Fruit fly (Drosophila melanogaster) whole organism, prepupa: ENCODE results near the gene fne.

Experiments
- Blimp-1 ChIP-seq: fragments of 200-800 bp; sonication (Bioruptor generic); optimal IDR thresholded peaks from 3 replicates; lab custom pipeline; 2017; ENCODE audit warnings: missing biosample characterization, missing genetic modification characterization, mild to moderate bottlenecking, moderate library complexity, missing genetic modification reagents
- CG11294 ChIP-seq: fragments of 200-800 bp; sonication (Bioruptor generic); IDR thresholded peaks from 2 replicates; pipeline ENCODE4 v1.3.6; 2022; ENCODE audit warnings: missing biosample characterization, missing genetic modification characterization
- CG11762 ChIP-seq: fragments of 200-800 bp; sonication (Bioruptor generic); optimal IDR thresholded peaks from 3 replicates; lab custom pipeline; 2016; ENCODE audit warnings: missing biosample characterization, missing genetic modification characterization; ENCODE audit not compliant: insufficient read depth
- CG11902 ChIP-seq: fragments of 200-800 bp; sonication (Bioruptor generic); optimal IDR thresholded peaks from 3 replicates; lab custom pipeline; 2016; ENCODE audit warnings: missing biosample characterization, missing genetic modification characterization
- CG15336 ChIP-seq: fragments of 200-800 bp; sonication (Bioruptor generic); IDR thresholded peaks from 2 replicates; pipeline ENCODE4 v1.3.6; 2022; ENCODE audit warnings: missing biosample characterization, missing genetic modification characterization
- CG16779 ChIP-seq: fragments of 200-800 bp; sonication (Bioruptor generic); optimal IDR thresholded peaks from 3 replicates; lab custom pipeline; 2017; ENCODE audit warnings: missing biosample characterization, mild to moderate bottlenecking, missing genetic modification characterization
- CG34406 ChIP-seq: fragments of 200-800 bp; sonication (Bioruptor generic); optimal IDR thresholded peaks from 3 replicates; lab custom pipeline; 2016; ENCODE audit warnings: missing biosample characterization, missing genetic modification characterization
- CG6163 ChIP-seq: fragments of 200-800 bp; sonication (Bioruptor generic); IDR thresholded peaks from 3 replicates; pipeline ENCODE4 v1.3.6; 2022; ENCODE audit warnings: missing biosample characterization, missing genetic modification characterization
- CG6792 ChIP-seq: fragments of 200-800 bp; sonication (Bioruptor generic); optimal IDR thresholded peaks from 3 replicates; lab custom pipeline; 2016; ENCODE audit warnings: missing biosample characterization, missing genetic modification characterization
- CG6808 ChIP-seq: fragments of 200-800 bp; sonication (Bioruptor generic); optimal IDR thresholded peaks from 3 replicates; lab custom pipeline; 2017; ENCODE audit warnings: missing biosample characterization, missing genetic modification characterization, mild to moderate bottlenecking, moderate library complexity, missing genetic modification reagents
- CG6854 ChIP-seq: fragments of 200-800 bp; sonication (Bioruptor generic); optimal IDR thresholded peaks from 2 replicates; lab custom pipeline; 2017; ENCODE audit warnings: missing biosample characterization, mild to moderate bottlenecking, missing genetic modification characterization
- CG7368 ChIP-seq: fragments of 200-800 bp; sonication (Bioruptor generic); optimal IDR thresholded peaks from 3 replicates; lab custom pipeline; 2016; ENCODE audit warnings: missing biosample characterization, missing genetic modification characterization
- CG8119 ChIP-seq: fragments of 200-800 bp; sonication (Bioruptor generic); IDR thresholded peaks from 3 replicates; pipeline ENCODE4 v1.3.6; 2022; ENCODE audit warnings: missing biosample characterization, missing genetic modification characterization
- CG9139 ChIP-seq: fragments of 200-800 bp; sonication (Bioruptor generic); optimal IDR thresholded peaks from 3 replicates; lab custom pipeline; 2017; ENCODE audit warnings: missing biosample characterization, mild to moderate bottlenecking, missing genetic modification characterization
- Eip75B ChIP-seq: fragments of 200-800 bp; sonication (Bioruptor generic); optimal IDR thresholded peaks from 3 replicates; lab custom pipeline; 2016; ENCODE audit warnings: missing biosample characterization, missing genetic modification characterization
- Eip78C ChIP-seq: fragments of 200-800 bp; sonication (Bioruptor generic); peaks from one replicate; lab custom pipeline; 2016; ENCODE audit warnings: missing biosample characterization, missing genetic modification characterization
- Eip93F ChIP-seq: fragments of 200-800 bp; sonication (Bioruptor generic); optimal IDR thresholded peaks from 2 replicates; lab custom pipeline; 2016; ENCODE audit warnings: missing biosample characterization, mild to moderate bottlenecking, missing genetic modification characterization
- Ets21C ChIP-seq: fragments of 200-800 bp; sonication (Bioruptor generic); optimal IDR thresholded peaks from 3 replicates; lab custom pipeline; 2016; ENCODE audit warnings: missing biosample characterization, missing genetic modification characterization
- Gug ChIP-seq: fragments of 200-800 bp; sonication (Bioruptor generic); IDR thresholded peaks from 2 replicates; pipeline ENCODE4 v1.3.6; 2022; ENCODE audit warnings: missing biosample characterization, missing genetic modification characterization
- Hr38 ChIP-seq: sonication (Bioruptor generic); optimal IDR thresholded peaks from 2 replicates; lab custom pipeline; 2016; ENCODE audit warnings: missing biosample characterization, missing genetic modification characterization
- Hr39 ChIP-seq: fragments of 200-800 bp; sonication (Bioruptor generic); optimal IDR thresholded peaks from 2 replicates; lab custom pipeline; 2016; ENCODE audit warnings: missing biosample characterization, missing genetic modification characterization
- Hr4 ChIP-seq: fragments of 200-800 bp; sonication (Bioruptor generic); optimal IDR thresholded peaks from 3 replicates; lab custom pipeline; 2016; ENCODE audit warnings: missing biosample characterization, missing genetic modification characterization
- Met ChIP-seq: fragments of 200-800 bp; sonication (Bioruptor generic); optimal IDR thresholded peaks from 3 replicates; lab custom pipeline; 2016; ENCODE audit warnings: missing biosample characterization, missing genetic modification characterization
- Smox ChIP-seq: fragments of 200-800 bp; sonication (Bioruptor generic); optimal IDR thresholded peaks from 3 replicates; lab custom pipeline; 2016; ENCODE audit warnings: missing biosample characterization, missing genetic modification characterization
- Sox102F ChIP-seq: fragments of 200-800 bp; sonication (Bioruptor generic); optimal IDR thresholded peaks from 2 replicates; lab custom pipeline; 2016; ENCODE audit warnings: missing biosample characterization, mild to moderate bottlenecking, missing genetic modification characterization
- Sox15 ChIP-seq: fragments of 200-800 bp; sonication (Bioruptor generic); optimal IDR thresholded peaks from 3 replicates; lab custom pipeline; 2016; ENCODE audit warnings: missing biosample characterization, missing genetic modification characterization
- dsx ChIP-seq: fragments of 200-800 bp; optimal IDR thresholded peaks from 3 replicates; lab custom pipeline; 2019; ENCODE audit warnings: missing biosample characterization, mild to moderate bottlenecking, missing genetic modification characterization, moderate library complexity; ENCODE audit not compliant: poor library complexity, severe bottlenecking
- eg ChIP-seq: fragments of 200-800 bp; sonication (Bioruptor generic); IDR thresholded peaks from 3 replicates; pipeline ENCODE4 v1.3.6; 2022; ENCODE audit warnings: missing biosample characterization, missing genetic modification characterization
- fd59A ChIP-seq: fragments of 200-800 bp; sonication (Bioruptor generic); optimal IDR thresholded peaks from 2 replicates; lab custom pipeline; 2017; ENCODE audit warnings: missing biosample characterization, mild to moderate bottlenecking, missing genetic modification characterization, missing genetic modification reagents
- lz ChIP-seq: fragments of 200-800 bp; sonication (Bioruptor generic); optimal IDR thresholded peaks from 3 replicates; lab custom pipeline; 2016; ENCODE audit warnings: missing biosample characterization, missing genetic modification characterization
- pdm3 ChIP-seq: fragments of 200-800 bp; sonication (Bioruptor generic); optimal IDR thresholded peaks from 3 replicates; lab custom pipeline; 2016; ENCODE audit warnings: missing biosample characterization, missing genetic modification characterization
- spab ChIP-seq: fragments of 200-800 bp; sonication (Bioruptor generic); optimal IDR thresholded peaks from 2 replicates; lab custom pipeline; 2017; ENCODE audit warnings: missing biosample characterization, mild to moderate bottlenecking, missing genetic modification characterization, missing genetic modification reagents
- ss ChIP-seq, 2 experiments: fragments of 200-800 bp; sonication (Bioruptor generic); optimal IDR thresholded peaks; 2 replicates in 1 of 2; 3 replicates in 1 of 2; lab custom pipeline; 2017 to 2018; ENCODE audit warnings: mild to moderate bottlenecking in 2 of 2, missing biosample characterization in 2 of 2, missing genetic modification characterization in 2 of 2, moderate library complexity in 1 of 2
- svp ChIP-seq: fragments of 200-800 bp; sonication (Bioruptor generic); peaks from one replicate; lab custom pipeline; 2016; ENCODE audit warnings: missing biosample characterization, missing genetic modification characterization

Gene fne

dm6 chrX:12970411-12970810 lies 53.1 kb downstream of the fne start, which contains the start of gene CG15721:
TSS of gene CG15721 (plus strand) at chrX:12970711.
- no peak for TF ChIP-seq CG7368 (GFP tag; lab: Kevin White, UChicago)
- no peak for TF ChIP-seq pdm3 (GFP tag; lab: Kevin White, UChicago)
- TF ChIP-seq CG6854: no peak
- TF ChIP-seq dsx (GFP tag; lab: Kevin White, UChicago): no peak
- TF ChIP-seq CG6163 (GFP tag; lab: Robert Waterston, UW): no peak
- TF ChIP-seq, all 60 proteins: peak for 0

DNA sequence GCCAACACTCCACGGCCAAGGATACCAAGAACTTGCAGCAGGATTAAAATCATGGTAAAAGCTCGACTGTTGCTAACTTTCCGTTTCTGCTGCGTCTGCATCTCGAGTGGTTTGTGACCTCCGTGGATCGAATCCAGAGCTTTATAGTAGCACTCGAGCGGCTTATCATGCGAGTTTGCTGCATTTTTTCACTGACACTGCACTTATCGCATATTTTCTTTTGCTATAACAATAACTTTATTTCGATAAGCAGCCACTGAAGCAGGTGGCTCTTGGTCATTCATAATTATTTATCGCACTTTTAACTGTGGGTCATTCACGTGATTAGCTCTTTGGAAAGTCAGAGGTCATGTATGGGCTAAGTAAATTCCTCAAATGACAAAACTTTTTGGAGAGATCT lies 58.9 kb downstream of the fne start, which contains the start of gene CG12716:
Gene CG12716 (minus strand): TSS at position 101 of the 400 bp plus-strand sequence.
- no peak for TF ChIP-seq Met (GFP tag; lab: Kevin White, UChicago)
- TF ChIP-seq CG15336 (GFP tag; lab: Robert Waterston, UW): no peak
- no peak for TF ChIP-seq CG11902 (GFP tag; lab: Kevin White, UChicago)
- TF ChIP-seq Hr39 (GFP tag; lab: Kevin White, UChicago): no peak
- TF ChIP-seq CG9139 (GFP tag; lab: Kevin White, UChicago): no peak
- no peak for TF ChIP-seq Eip75B
- no peak for TF ChIP-seq CG7368 (GFP tag; lab: Kevin White, UChicago)
- TF ChIP-seq CG11294 (GFP tag; lab: Robert Waterston, UW): no peak
- TF ChIP-seq spab (GFP tag; lab: Kevin White, UChicago): no peak
- TF ChIP-seq Sox102F (GFP tag; lab: Kevin White, UChicago): no peak
- TF ChIP-seq svp (GFP tag; lab: Kevin White, UChicago): no peak
- no peak for TF ChIP-seq Eip93F (GFP tag; lab: Kevin White, UChicago)
- no peak for TF ChIP-seq CG6792
- no peak for TF ChIP-seq Smox (GFP tag; lab: Kevin White, UChicago)
- TF ChIP-seq CG6163 (GFP tag; lab: Robert Waterston, UW): no peak
- TF ChIP-seq Ets21C (GFP tag; lab: Kevin White, UChicago): no peak
- no peak for TF ChIP-seq Eip78C (GFP tag; lab: Kevin White, UChicago)
- no peak for TF ChIP-seq CG6808 (GFP tag; lab: Kevin White, UChicago)

DNA sequence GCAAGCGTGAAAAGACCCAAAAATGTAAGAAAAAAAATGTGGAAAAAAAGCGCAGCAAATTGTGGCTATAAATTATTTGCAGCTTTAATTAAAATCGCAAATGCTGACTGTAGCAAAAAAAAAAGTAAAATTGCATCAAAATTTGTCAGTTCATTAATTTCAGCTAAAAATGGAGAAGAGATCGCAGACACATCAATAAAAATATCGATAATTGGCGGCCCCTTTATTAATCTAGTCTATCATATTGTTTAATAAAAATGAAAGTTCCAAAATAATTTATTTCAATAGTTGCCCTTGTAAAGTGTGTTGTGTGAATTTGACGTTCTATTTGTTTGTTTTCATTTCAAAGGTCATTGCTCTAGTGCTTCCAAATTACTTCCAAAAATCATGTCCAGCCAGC lies 66.9 kb downstream of the fne start, which contains the start of gene CG32643:
Gene CG32643 (plus strand): TSS at position 301 of the 400 bp plus-strand sequence.
- no peak for TF ChIP-seq Hr39 (GFP tag; lab: Kevin White, UChicago)
- no peak for TF ChIP-seq CG11902 (GFP tag; lab: Kevin White, UChicago)
- TF ChIP-seq Hr38 (GFP tag; lab: Kevin White, UChicago): no peak
- no peak for TF ChIP-seq Hr4
- TF ChIP-seq CG8119 (GFP tag; lab: Robert Waterston, UW): no peak
- no peak for TF ChIP-seq eg (GFP tag; lab: Robert Waterston, UW)
- no peak for TF ChIP-seq Sox15 (GFP tag; lab: Kevin White, UChicago)
- TF ChIP-seq Gug (GFP tag; lab: Robert Waterston, UW): no peak
- no peak for TF ChIP-seq lz (GFP tag; lab: Kevin White, UChicago)
- TF ChIP-seq CG34406 (GFP tag; lab: Kevin White, UChicago): no peak
- no peak for TF ChIP-seq dsx (GFP tag; lab: Kevin White, UChicago)
- no peak for TF ChIP-seq CG11762 (GFP tag; lab: Kevin White, UChicago)
- TF ChIP-seq Blimp-1 (GFP tag; lab: Kevin White, UChicago): no peak
- TF ChIP-seq fd59A: no peak

DNA sequence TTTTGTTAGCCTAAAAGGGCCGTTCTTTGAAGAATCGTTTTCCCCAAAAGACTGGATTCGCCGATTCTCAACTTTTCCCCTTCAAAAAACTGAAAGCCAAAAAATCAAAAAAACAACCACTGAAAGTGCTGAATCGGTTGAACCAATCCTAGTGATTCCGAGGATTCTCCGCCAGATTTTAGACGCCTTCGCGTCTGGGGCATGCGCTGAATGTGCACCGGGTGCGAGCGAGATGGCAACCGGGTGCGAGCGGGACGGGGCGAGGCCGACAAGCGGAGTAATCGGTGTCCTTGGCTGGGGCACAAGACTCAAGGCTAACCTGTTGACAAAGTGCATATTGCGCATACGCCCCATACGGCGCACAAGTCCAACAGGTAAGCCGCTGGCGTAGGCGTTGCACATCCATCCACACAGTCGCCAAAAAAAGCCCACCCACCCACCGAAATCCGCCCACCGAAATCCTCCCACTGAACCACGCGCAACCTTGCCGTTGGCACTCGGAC lies 69.7 kb downstream of the fne start:
- TF ChIP-seq CG16779 (tag; lab: Kevin White, UChicago) (no peak), ss (GFP tag; optimal IDR thresholded peaks at IDR 0.05; lab: Kevin White, UChicago) (peak in 1 of 2 experiments; percentile 14)
